Worm (Caenorhabditis elegans) whole organism, L4 larva: ENCODE data around the gene T05C7.7.

Experiments used
- D1046.2 ChIP-seq: fragments of 200-800 bp; sonication (Bioruptor generic); IDR thresholded peaks from 2 replicates; pipeline ENCODE4 v1.3.6; 2022; ENCODE audit warnings: missing genetic modification characterization, missing compliant biosample characterization
- F10B5.3 ChIP-seq: sonication (generic microtip); optimal IDR thresholded peaks from 2 replicates; lab custom pipeline; 2016; ENCODE audit warnings: mild to moderate bottlenecking, missing genetic modification characterization, missing compliant biosample characterization
- F37D6.2 ChIP-seq: sonication (generic microtip); optimal IDR thresholded peaks from 2 replicates; lab custom pipeline; 2016; ENCODE audit warnings: mild to moderate bottlenecking, missing genetic modification characterization, missing compliant biosample characterization
- F44E2.7 ChIP-seq: fragments of 200-800 bp; sonication (Bioruptor generic); IDR thresholded peaks from 2 replicates; pipeline ENCODE4 v2.1.2; 2022; ENCODE audit warnings: missing genetic modification characterization, missing compliant biosample characterization
- F49E8.2 ChIP-seq: sonication (generic microtip); optimal IDR thresholded peaks from 2 replicates; lab custom pipeline; 2016; ENCODE audit warnings: missing compliant biosample characterization, mild to moderate bottlenecking, missing genetic modification characterization, borderline replicate concordance
- R02D3.7 ChIP-seq: fragments of 150-350 bp; sonication (generic microtip); optimal IDR thresholded peaks from 3 replicates; lab custom pipeline; 2014; ENCODE audit warnings: missing biosample characterization, missing genetic modification characterization
- Y105C5A.15 ChIP-seq: fragments of 200-800 bp; sonication (Bioruptor generic); IDR thresholded peaks from 2 replicates; pipeline ENCODE4 v1.3.6; 2022; ENCODE audit warnings: missing genetic modification characterization, missing compliant biosample characterization
- Y5F2A.4 ChIP-seq: fragments of 200-800 bp; sonication (Bioruptor generic); optimal IDR thresholded peaks from 2 replicates; lab custom pipeline; 2018; ENCODE audit warnings: mild to moderate bottlenecking, missing genetic modification characterization, missing compliant biosample characterization
- ZK337.2 ChIP-seq: fragments of 200-800 bp; sonication (Bioruptor generic); IDR thresholded peaks from 2 replicates; pipeline ENCODE4 v1.3.6; 2022; ENCODE audit warnings: missing genetic modification reagents, missing genetic modification characterization, missing compliant biosample characterization
- ceh-28 ChIP-seq: fragments of 150-350 bp; optimal IDR thresholded peaks from 2 replicates; lab custom pipeline; 2014; ENCODE audit warnings: missing biosample characterization, missing genetic modification reagents, missing genetic modification characterization
- ceh-32 ChIP-seq: sonication (generic microtip); optimal IDR thresholded peaks from 2 replicates; lab custom pipeline; 2016; ENCODE audit warnings: mild to moderate bottlenecking, missing genetic modification characterization, missing compliant biosample characterization; ENCODE audit not compliant: poor library complexity
- ceh-44 ChIP-seq: fragments of 200-800 bp; sonication (Bioruptor generic); IDR thresholded peaks from 2 replicates; pipeline ENCODE4 v1.3.6; 2022; ENCODE audit warnings: missing genetic modification reagents, missing genetic modification characterization, missing compliant biosample characterization
- ceh-62 ChIP-seq: sonication (generic microtip); optimal IDR thresholded peaks from 2 replicates; lab custom pipeline; 2017; ENCODE audit warnings: missing biosample characterization, missing genetic modification characterization
- ces-1 ChIP-seq: fragments of 150-350 bp; sonication (generic microtip); optimal IDR thresholded peaks from 4 replicates; lab custom pipeline; 2014; ENCODE audit warnings: missing biosample characterization, missing genetic modification reagents, missing genetic modification characterization
- cey-2 ChIP-seq: sonication (generic microtip); optimal IDR thresholded peaks from 3 replicates; lab custom pipeline; 2017; ENCODE audit warnings: missing genetic modification characterization, mild to moderate bottlenecking, missing compliant biosample characterization, antibody characterized with exemption, borderline replicate concordance; ENCODE audit not compliant: insufficient read depth
- ctbp-1 ChIP-seq: fragments of 200-800 bp; sonication (Bioruptor generic); IDR thresholded peaks from 2 replicates; pipeline ENCODE4 v1.3.6; 2022; ENCODE audit warnings: missing genetic modification reagents, missing genetic modification characterization, missing compliant biosample characterization
- daf-12 ChIP-seq: fragments of 150-350 bp; optimal IDR thresholded peaks from 2 replicates; lab custom pipeline; 2014; ENCODE audit warnings: missing biosample characterization, missing genetic modification reagents, missing genetic modification characterization
- daf-16 ChIP-seq, 3 experiments: sonication (generic microtip); optimal IDR thresholded peaks; 2 replicates each; lab custom pipeline; 2016 to 2017; ENCODE audit warnings: missing genetic modification characterization in 3 of 3, missing genetic modification reagents in 3 of 3, mild to moderate bottlenecking in 2 of 3, missing compliant biosample characterization in 2 of 3, missing biosample characterization in 1 of 3, moderate library complexity in 1 of 3
- dmd-6 ChIP-seq: fragments of 200-800 bp; sonication (Bioruptor generic); IDR thresholded peaks from 2 replicates; pipeline ENCODE4 v1.3.6; 2022; ENCODE audit warnings: missing genetic modification reagents, missing genetic modification characterization, missing compliant biosample characterization
- dpl-1 ChIP-seq: fragments of 150-350 bp; optimal IDR thresholded peaks from 2 replicates; lab custom pipeline; 2014; ENCODE audit warnings: missing biosample characterization, missing genetic modification reagents, missing genetic modification characterization
- duxl-1 ChIP-seq: sonication (generic microtip); optimal IDR thresholded peaks from 2 replicates; lab custom pipeline; 2016; ENCODE audit warnings: mild to moderate bottlenecking, missing genetic modification characterization, moderate library complexity, missing compliant biosample characterization; ENCODE audit not compliant: poor library complexity
- dve-1 ChIP-seq: sonication (generic microtip); optimal IDR thresholded peaks from 2 replicates; lab custom pipeline; 2017; ENCODE audit warnings: antibody characterized with exemption, mild to moderate bottlenecking, missing genetic modification characterization, missing compliant biosample characterization; ENCODE audit not compliant: insufficient read depth
- lim-7 ChIP-seq: fragments of 200-800 bp; sonication (Bioruptor generic); IDR thresholded peaks from 2 replicates; pipeline ENCODE4 v1.3.6; 2022; ENCODE audit warnings: missing genetic modification characterization, missing compliant biosample characterization
- lin-13 ChIP-seq: fragments of 150-350 bp; optimal IDR thresholded peaks from 2 replicates; lab custom pipeline; 2014; ENCODE audit warnings: missing biosample characterization, missing genetic modification reagents, missing genetic modification characterization
- lin-29 ChIP-seq: fragments of 200-800 bp; sonication (Bioruptor generic); IDR thresholded peaks from 2 replicates; pipeline ENCODE4 v1.3.6; 2022; ENCODE audit warnings: missing genetic modification reagents, missing genetic modification characterization, missing compliant biosample characterization
- lin-38 ChIP-seq: fragments of 200-800 bp; sonication (Bioruptor generic); IDR thresholded peaks from 2 replicates; pipeline ENCODE4 v1.3.6; 2022; ENCODE audit warnings: missing genetic modification reagents, missing genetic modification characterization, missing compliant biosample characterization
- lin-39 ChIP-seq: fragments of 150-350 bp; optimal IDR thresholded peaks from 2 replicates; lab custom pipeline; 2014; ENCODE audit warnings: missing biosample characterization, missing genetic modification reagents, missing genetic modification characterization
- lir-3 ChIP-seq: sonication (generic microtip); optimal IDR thresholded peaks from 2 replicates; lab custom pipeline; 2016; ENCODE audit warnings: mild to moderate bottlenecking, missing genetic modification characterization, missing compliant biosample characterization
- lsy-2 ChIP-seq, 2 experiments: fragments of 150-350 bp in 1 of 2; sonication (generic microtip) in 1 of 2; optimal IDR thresholded peaks; 2 replicates each; lab custom pipeline; 2014 to 2017; ENCODE audit warnings: missing biosample characterization in 2 of 2, missing genetic modification characterization in 2 of 2
- madf-5 ChIP-seq, 2 experiments: fragments of 200-800 bp; sonication (Bioruptor generic); IDR thresholded peaks; 2 replicates each; pipeline ENCODE4 v1.3.6; 2022; ENCODE audit warnings: missing compliant biosample characterization in 2 of 2, missing genetic modification characterization in 2 of 2
- mxl-2 ChIP-seq: fragments of 200-800 bp; sonication (Bioruptor generic); conservative IDR thresholded peaks from 2 replicates; pipeline ENCODE4 v1.3.6; 2022; ENCODE audit warnings: missing genetic modification reagents, missing genetic modification characterization, missing compliant biosample characterization
- nhr-10 ChIP-seq: fragments of 150-350 bp; optimal IDR thresholded peaks from 2 replicates; lab custom pipeline; 2014; ENCODE audit warnings: missing biosample characterization, missing genetic modification characterization
- nhr-237 ChIP-seq: sonication (generic microtip); optimal IDR thresholded peaks from 2 replicates; lab custom pipeline; 2017; ENCODE audit warnings: missing biosample characterization, missing genetic modification characterization
- nhr-25 ChIP-seq: sonication (generic microtip); optimal IDR thresholded peaks from 2 replicates; lab custom pipeline; 2017; ENCODE audit warnings: missing genetic modification characterization, mild to moderate bottlenecking, missing compliant biosample characterization, antibody characterized with exemption, moderate library complexity, borderline replicate concordance; ENCODE audit not compliant: insufficient read depth
- nhr-42 ChIP-seq: fragments of 200-800 bp; sonication (Bioruptor generic); IDR thresholded peaks from 2 replicates; pipeline ENCODE4 v1.3.6; 2022; ENCODE audit warnings: missing genetic modification characterization, missing compliant biosample characterization
- nhr-48 ChIP-seq: sonication (generic microtip); optimal IDR thresholded peaks from 2 replicates; lab custom pipeline; 2016; ENCODE audit warnings: mild to moderate bottlenecking, missing genetic modification characterization, missing compliant biosample characterization
- nhr-6 ChIP-seq: fragments of 150-350 bp; optimal IDR thresholded peaks from 2 replicates; lab custom pipeline; 2014; ENCODE audit warnings: missing biosample characterization, missing genetic modification characterization
- nhr-77 ChIP-seq: fragments of 150-350 bp; optimal IDR thresholded peaks from 2 replicates; lab custom pipeline; 2014; ENCODE audit warnings: missing biosample characterization, missing genetic modification characterization
- php-3 ChIP-seq: fragments of 200-800 bp; sonication (Bioruptor generic); IDR thresholded peaks from 2 replicates; pipeline ENCODE4 v1.3.6; 2022; ENCODE audit warnings: missing genetic modification reagents, missing genetic modification characterization, missing compliant biosample characterization
- pqm-1 ChIP-seq: sonication (generic microtip); optimal IDR thresholded peaks from 2 replicates; lab custom pipeline; 2017; ENCODE audit warnings: missing biosample characterization, missing genetic modification characterization
- saeg-2 ChIP-seq: fragments of 200-800 bp; sonication (Bioruptor generic); IDR thresholded peaks from 2 replicates; pipeline ENCODE4 v1.3.6; 2022; ENCODE audit warnings: missing genetic modification reagents, missing genetic modification characterization, missing compliant biosample characterization
- set-16 ChIP-seq: fragments of 200-800 bp; sonication (Bioruptor generic); IDR thresholded peaks from 2 replicates; pipeline ENCODE4 v1.3.6; 2022; ENCODE audit warnings: missing genetic modification reagents, missing genetic modification characterization, missing compliant biosample characterization
- skn-1 ChIP-seq: fragments of 150-350 bp; optimal IDR thresholded peaks from 2 replicates; lab custom pipeline; 2014; ENCODE audit warnings: missing biosample characterization, missing genetic modification characterization
- snpc-4 ChIP-seq: fragments of 150-350 bp; optimal IDR thresholded peaks from 2 replicates; lab custom pipeline; 2014; ENCODE audit warnings: missing biosample characterization, missing genetic modification characterization
- tra-1 ChIP-seq: fragments of 200-800 bp; sonication (Bioruptor generic); IDR thresholded peaks from 2 replicates; pipeline ENCODE4 v1.3.6; 2022; ENCODE audit warnings: missing genetic modification reagents, missing genetic modification characterization, missing compliant biosample characterization
- unc-39 ChIP-seq: sonication (generic microtip); optimal IDR thresholded peaks from 2 replicates; lab custom pipeline; 2017; ENCODE audit warnings: missing biosample characterization, missing genetic modification characterization
- vab-7 ChIP-seq: fragments of 200-800 bp; sonication (Bioruptor generic); IDR thresholded peaks from 2 replicates; pipeline ENCODE4 v1.3.6; 2022; ENCODE audit warnings: missing genetic modification reagents, missing genetic modification characterization, missing compliant biosample characterization
- zag-1 ChIP-seq: fragments of 150-350 bp; optimal IDR thresholded peaks from 2 replicates; lab custom pipeline; 2014; ENCODE audit warnings: missing biosample characterization, missing genetic modification characterization
- zip-11 ChIP-seq: fragments of 200-800 bp; sonication (Bioruptor generic); IDR thresholded peaks from 2 replicates; pipeline ENCODE4 v1.3.6; 2022; ENCODE audit warnings: missing genetic modification characterization, missing compliant biosample characterization

Gene T05C7.7

DNA sequence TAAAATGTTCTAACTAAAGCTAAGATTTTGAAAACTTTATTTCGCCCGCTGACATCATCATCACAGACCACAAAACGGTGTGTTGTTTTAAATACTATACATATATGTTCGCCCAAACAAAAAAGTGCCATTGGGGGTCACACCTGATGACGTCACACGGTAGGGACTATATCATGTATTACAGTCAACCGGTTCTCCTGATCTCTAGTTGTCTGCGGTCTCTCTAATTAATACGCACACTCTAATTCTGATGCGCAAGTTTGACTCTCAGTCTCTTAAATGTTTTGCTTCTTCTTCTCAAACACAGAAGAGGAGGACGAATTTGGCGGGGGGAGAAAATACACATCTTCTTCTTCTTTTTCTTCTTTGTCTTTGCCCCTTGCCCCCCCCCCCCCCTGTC lies 41.3 kb downstream of the T05C7.7 start (continued):
- TF ChIP-seq nhr-25 (tag; lab: Kevin White, UChicago) = peak; percentile 41
- no peak for TF ChIP-seq snpc-4 (tag; lab: Kevin White, UChicago)
- TF ChIP-seq ctbp-1 = no peak
- no peak for TF ChIP-seq ces-1 (GFP tag; lab: Kevin White, UChicago)
- no peak for TF ChIP-seq nhr-48 (tag; lab: Kevin White, UChicago)
- no peak for TF ChIP-seq lin-29 (GFP tag; lab: Robert Waterston, UW)
- no peak for TF ChIP-seq zip-11 (GFP tag; lab: Robert Waterston, UW)
- no peak for TF ChIP-seq dpl-1 (GFP tag; lab: Kevin White, UChicago)
- TF ChIP-seq nhr-6 = no peak
- TF ChIP-seq lim-7 (GFP tag; lab: Robert Waterston, UW) = no peak
- TF ChIP-seq dve-1 = peak; percentile 2
- TF ChIP-seq tra-1 (GFP tag; lab: Robert Waterston, UW) = peak; percentile 30; the same call in 1 of the 2 replicates
- no peak for TF ChIP-seq nhr-237 (tag; lab: Kevin White, UChicago)
- TF ChIP-seq dmd-6 (GFP tag; lab: Robert Waterston, UW) = 0 out of 2 replicates have a peak, but pooled peaks have one; percentile 18
- no peak for TF ChIP-seq F44E2.7 (GFP tag; lab: Robert Waterston, UW)
- no peak for TF ChIP-seq unc-39 (tag; lab: Kevin White, UChicago)
- no peak for TF ChIP-seq vab-7 (GFP tag; lab: Robert Waterston, UW)
- TF ChIP-seq F37D6.2 (tag; lab: Kevin White, UChicago) = no peak
- no peak for TF ChIP-seq ceh-62 (tag; lab: Kevin White, UChicago)
- TF ChIP-seq F10B5.3 (tag; lab: Kevin White, UChicago) = no peak
- TF ChIP-seq lir-3 (tag; lab: Kevin White, UChicago) = no peak
- no peak for TF ChIP-seq lin-38 (GFP tag; lab: Robert Waterston, UW)
- no peak for TF ChIP-seq saeg-2
- TF ChIP-seq skn-1 = no peak
- TF ChIP-seq daf-12 (tag; lab: Kevin White, UChicago) = no peak
- TF ChIP-seq nhr-10 (tag; lab: Kevin White, UChicago) = no peak
- TF ChIP-seq set-16 (GFP tag; lab: Robert Waterston, UW) = 0 out of 2 replicates have a peak, but pooled peaks have one; percentile 6
- no peak for TF ChIP-seq ZK337.2 (GFP tag; lab: Robert Waterston, UW)
- no peak for TF ChIP-seq D1046.2 (GFP tag; lab: Robert Waterston, UW)
- TF ChIP-seq Y105C5A.15 (GFP tag; lab: Robert Waterston, UW) = no peak
- TF ChIP-seq cey-2 (tag; lab: Kevin White, UChicago) = peak; percentile 72
- TF ChIP-seq php-3 (GFP tag; lab: Robert Waterston, UW) = no peak
- no peak for TF ChIP-seq nhr-42 (GFP tag; lab: Robert Waterston, UW)
- TF ChIP-seq pqm-1 (tag; lab: Kevin White, UChicago) = no peak
- TF ChIP-seq F49E8.2 (tag; lab: Kevin White, UChicago) = no peak
- no peak for TF ChIP-seq duxl-1
- no peak for TF ChIP-seq daf-16 (GFP tag; optimal IDR thresholded peaks at IDR 0.05; lab: Kevin White, UChicago)
- no peak for TF ChIP-seq daf-16 (tag; optimal IDR thresholded peaks at IDR 0.05; lab: Kevin White, UChicago)
- TF ChIP-seq lin-39 (tag; lab: Kevin White, UChicago) = no peak
- no peak for TF ChIP-seq ceh-28 (tag; lab: Kevin White, UChicago)
- TF ChIP-seq lin-13 (GFP tag; lab: Kevin White, UChicago) = no peak
- TF ChIP-seq madf-5 (GFP tag; IDR thresholded peaks at IDR 0.05; lab: Robert Waterston, UW) = no peak
- no peak for TF ChIP-seq Y5F2A.4
- TF ChIP-seq ceh-32 (tag; lab: Kevin White, UChicago) = no peak
- no peak for TF ChIP-seq R02D3.7 (tag; lab: Kevin White, UChicago)
- no peak for TF ChIP-seq ceh-44
- no peak for TF ChIP-seq nhr-77 (tag; lab: Kevin White, UChicago)
- peak in 1 of 2 experiments; percentile 29 for TF ChIP-seq lsy-2 (tag; optimal IDR thresholded peaks at IDR 0.05; lab: Kevin White, UChicago)
- no peak for TF ChIP-seq zag-1 (tag; lab: Kevin White, UChicago)
- no peak for TF ChIP-seq mxl-2 (GFP tag; lab: Robert Waterston, UW)
